Fruit fly (Drosophila melanogaster) whole organism, embryonic: ENCODE data around the gene Polr3F.

Experiments
- BEAF-32 ChIP-seq: fragments of 200-800 bp; sonication (Bioruptor generic); optimal IDR thresholded peaks from 3 replicates; lab custom pipeline; 2017; ENCODE audit warnings: missing biosample characterization, missing genetic modification characterization, mild to moderate bottlenecking, moderate library complexity, missing genetic modification reagents
- Bgb ChIP-seq: fragments of 200-800 bp; sonication (Bioruptor generic); IDR thresholded peaks from 2 replicates; pipeline ENCODE4 v1.3.6; 2022; ENCODE audit warnings: missing biosample characterization, missing genetic modification characterization; ENCODE audit not compliant: partially characterized antibody
- CG10462 ChIP-seq: fragments of 200-800 bp; sonication (Bioruptor generic); optimal IDR thresholded peaks from 2 replicates; lab custom pipeline; 2016; ENCODE audit warnings: missing biosample characterization, missing genetic modification characterization
- CG11695 ChIP-seq: fragments of 200-800 bp; sonication (Bioruptor generic); IDR thresholded peaks from 3 replicates; pipeline ENCODE4 v1.3.6; 2022; ENCODE audit warnings: missing biosample characterization, missing genetic modification characterization
- CG13287 ChIP-seq: fragments of 200-800 bp; sonication (Bioruptor generic); IDR thresholded peaks from 2 replicates; pipeline ENCODE4 v1.3.6; 2022; ENCODE audit warnings: missing biosample characterization, missing genetic modification characterization; ENCODE audit not compliant: partially characterized antibody
- CG16815 ChIP-seq: fragments of 200-800 bp; sonication (Bioruptor generic); optimal IDR thresholded peaks from 3 replicates; lab custom pipeline; 2017; ENCODE audit warnings: missing biosample characterization, mild to moderate bottlenecking, missing genetic modification characterization
- CG17568 ChIP-seq: fragments of 200-800 bp; sonication (Bioruptor generic); optimal IDR thresholded peaks from 2 replicates; lab custom pipeline; 2018; ENCODE audit warnings: missing biosample characterization, mild to moderate bottlenecking, missing genetic modification characterization, moderate library complexity
- CG17912 ChIP-seq: fragments of 200-800 bp; sonication (Bioruptor generic); optimal IDR thresholded peaks from 2 replicates; lab custom pipeline; 2018; ENCODE audit warnings: missing biosample characterization, mild to moderate bottlenecking, missing genetic modification characterization
- CG18764 ChIP-seq: fragments of 200-800 bp; sonication (Bioruptor generic); optimal IDR thresholded peaks from 3 replicates; lab custom pipeline; 2016; ENCODE audit warnings: missing biosample characterization, missing genetic modification characterization
- CG30020 ChIP-seq: fragments of 200-800 bp; optimal IDR thresholded peaks from 2 replicates; lab custom pipeline; 2019; ENCODE audit warnings: missing biosample characterization, mild to moderate bottlenecking, missing genetic modification characterization, moderate library complexity
- CG31224 ChIP-seq: fragments of 200-800 bp; sonication (Bioruptor generic); IDR thresholded peaks from 2 replicates; pipeline ENCODE4 v1.3.6; 2022; ENCODE audit warnings: missing biosample characterization, missing genetic modification characterization
- CG3281 ChIP-seq: fragments of 200-800 bp; sonication (Bioruptor generic); optimal IDR thresholded peaks from 3 replicates; lab custom pipeline; 2017; ENCODE audit warnings: missing biosample characterization, mild to moderate bottlenecking, missing genetic modification characterization
- CG34376 ChIP-seq: fragments of 200-800 bp; sonication (Bioruptor generic); optimal IDR thresholded peaks from 2 replicates; lab custom pipeline; 2018; ENCODE audit warnings: missing biosample characterization, mild to moderate bottlenecking, missing genetic modification characterization
- CG42726 ChIP-seq: fragments of 200-800 bp; sonication (Bioruptor generic); IDR thresholded peaks from 2 replicates; pipeline ENCODE4 v1.3.6; 2022; ENCODE audit warnings: missing biosample characterization, missing genetic modification characterization; ENCODE audit not compliant: partially characterized antibody
- CG6765 ChIP-seq: fragments of 200-800 bp; sonication (Bioruptor generic); optimal IDR thresholded peaks from 3 replicates; lab custom pipeline; 2017; ENCODE audit warnings: missing biosample characterization, mild to moderate bottlenecking, missing genetic modification characterization
- CG7987 ChIP-seq: fragments of 200-800 bp; sonication (Bioruptor generic); optimal IDR thresholded peaks from 2 replicates; lab custom pipeline; 2018; ENCODE audit warnings: missing biosample characterization, mild to moderate bottlenecking, missing genetic modification characterization, moderate library complexity
- CG8290 ChIP-seq, 3 experiments: fragments of 200-800 bp; sonication (Bioruptor generic); optimal IDR thresholded peaks; 2 replicates each; lab custom pipeline; 2016 to 2019; ENCODE audit warnings: missing biosample characterization in 3 of 3, missing genetic modification characterization in 3 of 3, mild to moderate bottlenecking in 2 of 3, moderate library complexity in 1 of 3
- HLHmδ ChIP-seq: fragments of 200-800 bp; sonication (Bioruptor generic); optimal IDR thresholded peaks from 2 replicates; lab custom pipeline; 2018; ENCODE audit warnings: missing biosample characterization, mild to moderate bottlenecking, missing genetic modification characterization, moderate library complexity
- Mrtf ChIP-seq: fragments of 200-800 bp; sonication (Bioruptor generic); IDR thresholded peaks from 3 replicates; pipeline ENCODE4 v1.3.6; 2022; ENCODE audit warnings: missing biosample characterization, missing genetic modification characterization
- Myb ChIP-seq: fragments of 200-800 bp; sonication (Bioruptor generic); optimal IDR thresholded peaks from 2 replicates; lab custom pipeline; 2016; ENCODE audit warnings: missing biosample characterization, missing genetic modification characterization
- Nf-YA ChIP-seq: fragments of 200-800 bp; sonication (Bioruptor generic); IDR thresholded peaks from 2 replicates; pipeline ENCODE4 v1.3.6; 2022; ENCODE audit warnings: missing biosample characterization, missing genetic modification characterization
- Nf-YC ChIP-seq: fragments of 200-800 bp; optimal IDR thresholded peaks from 3 replicates; lab custom pipeline; 2019; ENCODE audit warnings: missing biosample characterization, mild to moderate bottlenecking, missing genetic modification characterization, moderate library complexity
- Pdp1 ChIP-seq, 2 experiments: fragments of 200-800 bp; sonication (Bioruptor generic); optimal IDR thresholded peaks; 3 replicates each; lab custom pipeline; 2016; ENCODE audit warnings: missing biosample characterization in 2 of 2, missing genetic modification characterization in 2 of 2, mild to moderate bottlenecking in 1 of 2, moderate library complexity in 1 of 2
- Sin3A ChIP-seq: fragments of >200 bp; optimal IDR thresholded peaks from 2 replicates; lab custom pipeline; 2018
- Stat92E ChIP-seq, 3 experiments: fragments of >200 bp in 2 of 3; fragments of 200-800 bp in 1 of 3; sonication (Bioruptor generic) in 1 of 3; optimal IDR thresholded peaks; 2 replicates each; lab custom pipeline; 2017 to 2019; ENCODE audit warnings: missing biosample characterization in 3 of 3, missing genetic modification characterization in 3 of 3, mild to moderate bottlenecking in 1 of 3, moderate library complexity in 1 of 3
- ara ChIP-seq: fragments of 200-800 bp; sonication (Bioruptor generic); IDR thresholded peaks from 2 replicates; pipeline ENCODE4 v1.3.6; 2022; ENCODE audit warnings: missing biosample characterization, missing genetic modification characterization
- ase ChIP-seq: fragments of 200-800 bp; sonication (Bioruptor generic); IDR thresholded peaks from 3 replicates; pipeline ENCODE4 v1.3.6; 2022; ENCODE audit warnings: missing biosample characterization, missing genetic modification characterization
- cas ChIP-seq: fragments of 200-800 bp; sonication (Bioruptor generic); IDR thresholded peaks from 2 replicates; pipeline ENCODE4 v1.3.6; 2022; ENCODE audit warnings: missing biosample characterization, missing genetic modification characterization
- croc ChIP-seq: fragments of 200-800 bp; sonication (Bioruptor generic); conservative IDR thresholded peaks from 3 replicates; pipeline ENCODE4 v1.3.6; 2022; ENCODE audit warnings: missing biosample characterization, missing genetic modification characterization
- cwo ChIP-seq: fragments of 200-800 bp; sonication (Bioruptor generic); optimal IDR thresholded peaks from 3 replicates; lab custom pipeline; 2017; ENCODE audit warnings: missing biosample characterization, missing genetic modification characterization, mild to moderate bottlenecking, moderate library complexity, missing genetic modification reagents
- da ChIP-seq: fragments of 200-800 bp; sonication (Bioruptor generic); optimal IDR thresholded peaks from 2 replicates; lab custom pipeline; 2016; ENCODE audit warnings: missing biosample characterization, missing genetic modification characterization
- esg ChIP-seq: fragments of 200-800 bp; sonication (Bioruptor generic); conservative IDR thresholded peaks from 2 replicates; pipeline ENCODE4 v1.3.6; 2022; ENCODE audit warnings: missing biosample characterization, missing genetic modification characterization
- hb ChIP-seq: fragments of 200-800 bp; sonication (Bioruptor generic); IDR thresholded peaks from 3 replicates; pipeline ENCODE4 v1.3.6; 2022; ENCODE audit warnings: missing biosample characterization, missing genetic modification characterization; ENCODE audit not compliant: partially characterized antibody
- ken ChIP-seq: fragments of 200-800 bp; sonication (Bioruptor generic); IDR thresholded peaks from 3 replicates; pipeline ENCODE4 v1.3.6; 2022; ENCODE audit warnings: missing biosample characterization, missing genetic modification characterization
- knrl ChIP-seq: fragments of 200-800 bp; sonication (Bioruptor generic); IDR thresholded peaks from 3 replicates; pipeline ENCODE4 v1.3.6; 2022; ENCODE audit warnings: missing biosample characterization, missing genetic modification characterization; ENCODE audit not compliant: partially characterized antibody
- mirr ChIP-seq: fragments of 200-800 bp; sonication (Bioruptor generic); optimal IDR thresholded peaks from 3 replicates; lab custom pipeline; 2018; ENCODE audit warnings: missing biosample characterization, mild to moderate bottlenecking, missing genetic modification characterization
- nmo ChIP-seq: fragments of 200-800 bp; sonication (Bioruptor generic); optimal IDR thresholded peaks from 2 replicates; lab custom pipeline; 2018; ENCODE audit warnings: missing biosample characterization, mild to moderate bottlenecking, missing genetic modification characterization, moderate library complexity
- peb ChIP-seq: fragments of 200-800 bp; sonication (Bioruptor generic); IDR thresholded peaks from 2 replicates; pipeline ENCODE4 v1.3.6; 2022; ENCODE audit warnings: missing biosample characterization, missing genetic modification characterization
- pum ChIP-seq: fragments of 200-800 bp; sonication (Bioruptor generic); optimal IDR thresholded peaks from 2 replicates; lab custom pipeline; 2016; ENCODE audit warnings: missing biosample characterization, missing genetic modification characterization
- schlank ChIP-seq: fragments of 200-800 bp; sonication (Bioruptor generic); optimal IDR thresholded peaks from 2 replicates; lab custom pipeline; 2018; ENCODE audit warnings: missing biosample characterization, mild to moderate bottlenecking, missing genetic modification characterization
- sd ChIP-seq: fragments of 200-800 bp; sonication (Bioruptor generic); optimal IDR thresholded peaks from 3 replicates; lab custom pipeline; 2018; ENCODE audit warnings: missing biosample characterization, mild to moderate bottlenecking, missing genetic modification characterization, moderate library complexity
- sima ChIP-seq: fragments of 200-800 bp; sonication (Bioruptor generic); optimal IDR thresholded peaks from 2 replicates; lab custom pipeline; 2016; ENCODE audit warnings: missing biosample characterization, missing genetic modification characterization
- sob ChIP-seq: fragments of 200-800 bp; sonication (Bioruptor generic); IDR thresholded peaks from 2 replicates; pipeline ENCODE4 v1.3.6; 2022; ENCODE audit warnings: missing biosample characterization, missing genetic modification characterization
- tna ChIP-seq: fragments of 200-800 bp; sonication (Bioruptor generic); IDR thresholded peaks from 2 replicates; pipeline ENCODE4 v1.3.6; 2022; ENCODE audit warnings: missing biosample characterization, missing genetic modification characterization; ENCODE audit not compliant: partially characterized antibody
- vvl ChIP-seq: fragments of 200-800 bp; sonication (Bioruptor generic); IDR thresholded peaks from 2 replicates; pipeline ENCODE4 v1.3.6; 2022; ENCODE audit warnings: missing biosample characterization, missing genetic modification characterization
- wek ChIP-seq: fragments of 200-800 bp; sonication (Bioruptor generic); optimal IDR thresholded peaks from 3 replicates; lab custom pipeline; 2018; ENCODE audit warnings: missing biosample characterization, mild to moderate bottlenecking, missing genetic modification characterization, moderate library complexity
- wor ChIP-seq: fragments of 200-800 bp; sonication (Bioruptor generic); IDR thresholded peaks from 2 replicates; pipeline ENCODE4 v1.3.6; 2022; ENCODE audit warnings: missing biosample characterization, missing genetic modification characterization
- zfh2 ChIP-seq: fragments of 200-800 bp; sonication (Bioruptor generic); optimal IDR thresholded peaks from 2 replicates; lab custom pipeline; 2016; ENCODE audit warnings: missing biosample characterization, missing genetic modification characterization

Polr3F gene

dm6 chr3R:22368077-22368776 lies 1.1 kb upstream of the Polr3F start (continued):
- TF ChIP-seq CG30020 (tag; lab: Kevin White, UChicago) (no peak), mirr (GFP tag; lab: Kevin White, UChicago) (no peak), BEAF-32 (GFP tag; lab: Kevin White, UChicago) (peak; percentile 25), CG13287 (GFP tag; lab: Robert Waterston, UW) (peak; percentile 69), vvl (GFP tag; lab: Robert Waterston, UW) (no peak), schlank (tag; lab: Kevin White, UChicago) (no peak), cas (GFP tag; lab: Robert Waterston, UW) (no peak), Pdp1 (GFP tag; optimal IDR thresholded peaks at IDR 0.05; lab: Kevin White, UChicago) (peak in 1 of 2 experiments; percentile 96), croc (GFP tag; lab: Robert Waterston, UW) (no peak), CG17912 (GFP tag; lab: Kevin White, UChicago) (peak; percentile 6), wor (GFP tag; lab: Robert Waterston, UW) (no peak), Sin3A (no peak), CG10462 (GFP tag; lab: Kevin White, UChicago) (no peak), Mrtf (GFP tag; lab: Robert Waterston, UW) (no peak; the same call in 2 of the 3 replicates), Nf-YA (GFP tag; lab: Robert Waterston, UW) (no peak), peb (GFP tag; lab: Robert Waterston, UW) (no peak), sob (0 out of 2 replicates have a peak, but pooled peaks have one; percentile 27), Myb (no peak), Nf-YC (tag; lab: Kevin White, UChicago) (peak; percentile 9), nmo (GFP tag; lab: Kevin White, UChicago) (no peak), ase (GFP tag; lab: Robert Waterston, UW) (peak; percentile 42; the same call in 1 of the 3 replicates), Stat92E (GFP tag; optimal IDR thresholded peaks at IDR 0.05; lab: Kevin White, UChicago) (no peak), CG11695 (GFP tag; lab: Robert Waterston, UW) (no peak), sd (peak; percentile 83), sima (GFP tag; lab: Kevin White, UChicago) (no peak), da (GFP tag; lab: Kevin White, UChicago) (no peak), CG3281 (no peak), esg (no peak), HLHmδ (no peak), CG18764 (GFP tag; lab: Kevin White, UChicago) (no peak), CG17568 (no peak), CG34376 (GFP tag; lab: Kevin White, UChicago) (peak; percentile 54), wek (GFP tag; lab: Kevin White, UChicago) (no peak), Bgb (GFP tag; lab: Robert Waterston, UW) (peak; percentile 66), hb (GFP tag; lab: Robert Waterston, UW) (peak; percentile 66; the same call in 1 of the 3 replicates), cwo (peak; percentile 74), CG8290 (GFP tag; optimal IDR thresholded peaks at IDR 0.05; lab: Kevin White, UChicago) (no peak), CG8290 (tag; optimal IDR thresholded peaks at IDR 0.05; lab: Kevin White, UChicago) (peak in 1 of 2 experiments; percentile 33), CG16815 (GFP tag; lab: Kevin White, UChicago) (no peak), zfh2 (GFP tag; lab: Kevin White, UChicago) (no peak), ara (GFP tag; lab: Robert Waterston, UW) (peak; percentile 10; the same call in 1 of the 2 replicates), ken (GFP tag; lab: Robert Waterston, UW) (0 out of 3 replicates have a peak, but pooled peaks have one; percentile 29), tna (GFP tag; lab: Robert Waterston, UW) (peak; percentile 65; the same call in 1 of the 2 replicates), CG6765 (no peak), pum (GFP tag; lab: Kevin White, UChicago) (no peak), knrl (GFP tag; lab: Robert Waterston, UW) (peak; percentile 63; the same call in 2 of the 3 replicates), CG7987 (GFP tag; lab: Kevin White, UChicago) (peak; percentile 98), CG42726 (GFP tag; lab: Robert Waterston, UW) (no peak; the same call in 1 of the 2 replicates), CG31224 (GFP tag; lab: Robert Waterston, UW) (no peak)
